Worm (Caenorhabditis elegans) whole organism, L4/young adult: ENCODE data around the gene T16G12.13.

Experiments used
- W03F9.2 ChIP-seq: fragments of 150-350 bp; optimal IDR thresholded peaks from 2 replicates; lab custom pipeline; 2014; ENCODE audit warnings: missing biosample characterization, missing genetic modification characterization
- dao-5 ChIP-seq: sonication (generic microtip); optimal IDR thresholded peaks from 2 replicates; lab custom pipeline; 2016; ENCODE audit warnings: missing genotype, missing genetic modification characterization, moderate library complexity, missing compliant biosample characterization
- him-1 ChIP-seq: sonication (generic microtip); optimal IDR thresholded peaks from 2 replicates; lab custom pipeline; 2016; ENCODE audit warnings: missing genotype, missing genetic modification reagents, missing genetic modification characterization, missing compliant biosample characterization

ce11 chrIII:10012136-10012535 is 48.5 kb upstream of the T16G12.13 start, which contains the start of gene C05B5.16:
- TF ChIP-seq W03F9.2 (tag; lab: Kevin White, UChicago), result no peak
- no peak for TF ChIP-seq dao-5
- TF ChIP-seq him-1 (tag; lab: Kevin White, UChicago), result no peak
